Fruit fly (Drosophila melanogaster) S2 (cell line): ENCODE measurements around the gene pie.

Experiments
- CG8478 ChIP-seq: fragments of >200 bp; optimal IDR thresholded peaks from 2 replicates; lab custom pipeline; 2018
- CTCF ChIP-seq, 2 experiments: fragments of >200 bp; optimal IDR thresholded peaks; 2 replicates each; lab custom pipeline; 2018

DNA sequence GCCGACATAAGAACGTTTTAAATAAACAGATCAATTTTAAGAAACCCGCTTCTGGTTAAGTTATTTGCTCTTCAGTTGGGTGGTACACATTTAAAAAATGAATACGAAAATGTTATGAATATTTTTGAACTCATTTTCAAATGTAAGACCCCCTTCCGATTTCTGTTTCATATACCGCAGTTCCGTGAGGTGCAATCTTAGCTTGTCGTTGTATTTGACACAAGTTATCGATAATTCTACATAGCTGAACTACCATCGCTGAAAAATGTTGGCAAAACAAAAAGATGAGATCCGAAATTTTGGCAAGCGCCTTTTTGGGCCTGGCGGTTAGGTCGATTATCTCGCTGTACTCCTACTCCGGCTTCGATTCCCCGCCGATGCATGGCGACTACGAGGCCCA is 42.7 kb downstream of the pie start, which contains the start of gene gny:
- TF ChIP-seq CG8478 (lab: Kevin White, UChicago) (no peak), CTCF (optimal IDR thresholded peaks at IDR 0.05; lab: Kevin White, UChicago) (peak; percentile 12 to 32)
